Fruit fly (Drosophila melanogaster) whole organism, embryonic: ENCODE results near the gene Helz.
A peak's percentile ranks its signal among the peaks of the same experiment; 100 is the strongest.

ENCODE experiments used
- Abd-B ChIP-seq: fragments of 200-800 bp; sonication (Bioruptor generic); optimal IDR thresholded peaks from 2 replicates; lab custom pipeline; 2018; ENCODE audit warnings: missing biosample characterization, mild to moderate bottlenecking, missing genetic modification characterization, moderate library complexity
- Aef1 ChIP-seq: fragments of 200-800 bp; sonication (Bioruptor generic); IDR thresholded peaks from 3 replicates; pipeline ENCODE4 v1.3.6; 2022; ENCODE audit warnings: missing biosample characterization, missing genetic modification characterization
- Antp ChIP-seq: fragments of 200-800 bp; sonication (Bioruptor generic); optimal IDR thresholded peaks from 3 replicates; lab custom pipeline; 2016; ENCODE audit warnings: missing biosample characterization, missing genetic modification characterization
- CG12659 ChIP-seq: fragments of 200-800 bp; sonication (Bioruptor generic); optimal IDR thresholded peaks from 3 replicates; lab custom pipeline; 2017; ENCODE audit warnings: mild to moderate bottlenecking, missing biosample characterization, missing genetic modification reagents, missing genetic modification characterization
- CG15479 ChIP-seq: fragments of 200-800 bp; sonication (Bioruptor generic); optimal IDR thresholded peaks from 3 replicates; lab custom pipeline; 2019; ENCODE audit warnings: missing biosample characterization, mild to moderate bottlenecking, missing genetic modification characterization, moderate library complexity
- CG30020 ChIP-seq: fragments of 200-800 bp; optimal IDR thresholded peaks from 2 replicates; lab custom pipeline; 2019; ENCODE audit warnings: missing biosample characterization, mild to moderate bottlenecking, missing genetic modification characterization, moderate library complexity
- CG3163 ChIP-seq: fragments of 200-800 bp; sonication (Bioruptor generic); optimal IDR thresholded peaks from 3 replicates; lab custom pipeline; 2016; ENCODE audit warnings: missing biosample characterization, missing genetic modification characterization
- CG3407 ChIP-seq: fragments of 200-800 bp; sonication (Bioruptor generic); optimal IDR thresholded peaks from 2 replicates; lab custom pipeline; 2018; ENCODE audit warnings: missing biosample characterization, mild to moderate bottlenecking, missing genetic modification characterization
- CG3995 ChIP-seq: fragments of 200-800 bp; sonication (Bioruptor generic); optimal IDR thresholded peaks from 3 replicates; lab custom pipeline; 2016; ENCODE audit warnings: missing biosample characterization, missing genetic modification characterization
- CG4730 ChIP-seq: fragments of 200-800 bp; sonication (Bioruptor generic); IDR thresholded peaks from 2 replicates; pipeline ENCODE4 v1.3.6; 2022; ENCODE audit warnings: missing biosample characterization, missing genetic modification characterization
- CG4854 ChIP-seq: fragments of 200-800 bp; sonication (Bioruptor generic); optimal IDR thresholded peaks from 2 replicates; lab custom pipeline; 2016; ENCODE audit warnings: missing biosample characterization, missing genetic modification characterization, inconsistent platforms
- CG5180 ChIP-seq: fragments of 200-800 bp; sonication (Bioruptor generic); optimal IDR thresholded peaks from 3 replicates; lab custom pipeline; 2017; ENCODE audit warnings: missing biosample characterization, missing genetic modification characterization, mild to moderate bottlenecking, moderate library complexity, missing genetic modification reagents
- CG6654 ChIP-seq: fragments of 200-800 bp; sonication (Bioruptor generic); optimal IDR thresholded peaks from 2 replicates; lab custom pipeline; 2017; ENCODE audit warnings: missing biosample characterization, mild to moderate bottlenecking, missing genetic modification characterization
- CG6765 ChIP-seq: fragments of 200-800 bp; sonication (Bioruptor generic); optimal IDR thresholded peaks from 3 replicates; lab custom pipeline; 2017; ENCODE audit warnings: missing biosample characterization, mild to moderate bottlenecking, missing genetic modification characterization
- CG8290 ChIP-seq, 3 experiments: fragments of 200-800 bp; sonication (Bioruptor generic); optimal IDR thresholded peaks; 2 replicates each; lab custom pipeline; 2016 to 2019; ENCODE audit warnings: missing biosample characterization in 3 of 3, missing genetic modification characterization in 3 of 3, mild to moderate bottlenecking in 2 of 3, moderate library complexity in 1 of 3
- D19A ChIP-seq: fragments of 200-800 bp; optimal IDR thresholded peaks from 3 replicates; lab custom pipeline; 2019; ENCODE audit warnings: missing biosample characterization, mild to moderate bottlenecking, missing genetic modification characterization, moderate library complexity
- D19B ChIP-seq: fragments of 200-800 bp; sonication (Bioruptor generic); optimal IDR thresholded peaks from 2 replicates; lab custom pipeline; 2017; ENCODE audit warnings: missing biosample characterization, mild to moderate bottlenecking, missing genetic modification characterization
- Dad ChIP-seq: fragments of 200-800 bp; sonication (Bioruptor generic); optimal IDR thresholded peaks from 3 replicates; lab custom pipeline; 2016; ENCODE audit warnings: missing biosample characterization, missing genetic modification characterization
- Deaf1 ChIP-seq: fragments of 200-800 bp; optimal IDR thresholded peaks from 3 replicates; lab custom pipeline; 2019; ENCODE audit warnings: missing biosample characterization, mild to moderate bottlenecking, missing genetic modification characterization, moderate library complexity
- Dp ChIP-seq: fragments of 200-800 bp; sonication (Bioruptor generic); optimal IDR thresholded peaks from 2 replicates; lab custom pipeline; 2018; ENCODE audit warnings: missing biosample characterization, mild to moderate bottlenecking, missing genetic modification characterization, moderate library complexity
- Ets97D ChIP-seq: fragments of 200-800 bp; sonication (Bioruptor generic); optimal IDR thresholded peaks from 3 replicates; lab custom pipeline; 2016; ENCODE audit warnings: missing biosample characterization, missing genetic modification characterization
- Hand ChIP-seq: fragments of 200-800 bp; sonication (Bioruptor generic); optimal IDR thresholded peaks from 2 replicates; lab custom pipeline; 2017; ENCODE audit warnings: mild to moderate bottlenecking, missing biosample characterization, missing genetic modification reagents, missing genetic modification characterization
- NK7.1 ChIP-seq: fragments of 200-800 bp; sonication (Bioruptor generic); optimal IDR thresholded peaks from 3 replicates; lab custom pipeline; 2016; ENCODE audit warnings: missing biosample characterization, missing genetic modification characterization
- NfI ChIP-seq: fragments of 200-800 bp; sonication (Bioruptor generic); optimal IDR thresholded peaks from 3 replicates; lab custom pipeline; 2018; ENCODE audit warnings: missing biosample characterization, mild to moderate bottlenecking, missing genetic modification characterization, moderate library complexity
- Scr ChIP-seq: fragments of 200-800 bp; sonication (Bioruptor generic); IDR thresholded peaks from 2 replicates; pipeline ENCODE4 v1.3.6; 2022; ENCODE audit warnings: missing biosample characterization, missing genetic modification characterization; ENCODE audit not compliant: partially characterized antibody
- Sox100B ChIP-seq: fragments of 200-800 bp; sonication (Bioruptor generic); optimal IDR thresholded peaks from 3 replicates; lab custom pipeline; 2018; ENCODE audit warnings: missing biosample characterization, mild to moderate bottlenecking, missing genetic modification characterization
- Spps ChIP-seq: fragments of 200-800 bp; sonication (Bioruptor generic); optimal IDR thresholded peaks from 2 replicates; lab custom pipeline; 2018; ENCODE audit warnings: missing biosample characterization, mild to moderate bottlenecking, missing genetic modification characterization
- Usf ChIP-seq: fragments of 200-800 bp; sonication (Bioruptor generic); optimal IDR thresholded peaks from 2 replicates; lab custom pipeline; 2017; ENCODE audit warnings: missing genotype, missing biosample characterization, missing genetic modification characterization
- Xrp1 ChIP-seq: fragments of 200-800 bp; sonication (Bioruptor generic); IDR thresholded peaks from 2 replicates; pipeline ENCODE4 v1.3.6; 2022; ENCODE audit warnings: missing biosample characterization, missing genetic modification characterization
- ash1 ChIP-seq: fragments of 200-800 bp; sonication (Bioruptor generic); optimal IDR thresholded peaks from 2 replicates; lab custom pipeline; 2018; ENCODE audit warnings: missing biosample characterization, mild to moderate bottlenecking, missing genetic modification characterization
- bcd ChIP-seq: fragments of 200-800 bp; sonication (Bioruptor generic); optimal IDR thresholded peaks from 2 replicates; lab custom pipeline; 2017; ENCODE audit warnings: missing biosample characterization, mild to moderate bottlenecking, missing genetic modification characterization
- ewg ChIP-seq: fragments of 200-800 bp; sonication (Bioruptor generic); optimal IDR thresholded peaks from 3 replicates; lab custom pipeline; 2017; ENCODE audit warnings: mild to moderate bottlenecking, missing biosample characterization, missing genetic modification reagents, missing genetic modification characterization
- exex ChIP-seq: fragments of 200-800 bp; sonication (Bioruptor generic); optimal IDR thresholded peaks from 4 replicates; lab custom pipeline; 2018; ENCODE audit warnings: missing biosample characterization, mild to moderate bottlenecking, missing genetic modification characterization, moderate library complexity
- fru ChIP-seq: fragments of >200 bp; optimal IDR thresholded peaks from 2 replicates; lab custom pipeline; 2017
- gfzf ChIP-seq: fragments of 200-800 bp; sonication (Bioruptor generic); optimal IDR thresholded peaks from 2 replicates; lab custom pipeline; 2016; ENCODE audit warnings: missing biosample characterization, mild to moderate bottlenecking, missing genetic modification characterization, moderate library complexity
- gsb-n ChIP-seq: fragments of 200-800 bp; sonication (Bioruptor generic); optimal IDR thresholded peaks from 3 replicates; lab custom pipeline; 2018; ENCODE audit warnings: missing biosample characterization, mild to moderate bottlenecking, missing genetic modification characterization
- gt ChIP-seq: fragments of 200-800 bp; sonication (Bioruptor generic); IDR thresholded peaks from 2 replicates; pipeline ENCODE4 v1.3.6; 2022; ENCODE audit warnings: missing biosample characterization, missing genetic modification characterization
- klu ChIP-seq: fragments of 200-800 bp; sonication (Bioruptor generic); IDR thresholded peaks from 2 replicates; pipeline ENCODE4 v1.3.6; 2022; ENCODE audit warnings: missing biosample characterization, missing genetic modification characterization
- kni ChIP-seq: fragments of 200-800 bp; sonication (Bioruptor generic); optimal IDR thresholded peaks from 3 replicates; lab custom pipeline; 2017; ENCODE audit warnings: mild to moderate bottlenecking, missing biosample characterization, missing genetic modification reagents, missing genetic modification characterization
- luna ChIP-seq: fragments of 200-800 bp; sonication (Bioruptor generic); optimal IDR thresholded peaks from 2 replicates; lab custom pipeline; 2016; ENCODE audit warnings: missing biosample characterization, missing genetic modification characterization
- mam ChIP-seq: fragments of 200-800 bp; sonication (Bioruptor generic); optimal IDR thresholded peaks from 3 replicates; lab custom pipeline; 2016; ENCODE audit warnings: missing biosample characterization, missing genetic modification characterization
- onecut ChIP-seq: fragments of 200-800 bp; sonication (Bioruptor generic); IDR thresholded peaks from 2 replicates; pipeline ENCODE4 v1.3.6; 2022; ENCODE audit warnings: missing biosample characterization, missing genetic modification characterization
- pita ChIP-seq: fragments of 200-800 bp; sonication (Bioruptor generic); optimal IDR thresholded peaks from 2 replicates; lab custom pipeline; 2017; ENCODE audit warnings: missing biosample characterization, mild to moderate bottlenecking, missing genetic modification characterization
- ranshi ChIP-seq: fragments of 200-800 bp; sonication (Bioruptor generic); IDR thresholded peaks from 2 replicates; pipeline ENCODE4 v1.3.6; 2022; ENCODE audit warnings: missing biosample characterization, missing genetic modification characterization
- repo ChIP-seq: fragments of 200-800 bp; sonication (Bioruptor generic); optimal IDR thresholded peaks from 2 replicates; lab custom pipeline; 2016; ENCODE audit warnings: missing biosample characterization, missing genetic modification characterization
- schlank ChIP-seq: fragments of 200-800 bp; sonication (Bioruptor generic); optimal IDR thresholded peaks from 2 replicates; lab custom pipeline; 2018; ENCODE audit warnings: missing biosample characterization, mild to moderate bottlenecking, missing genetic modification characterization
- tio ChIP-seq: fragments of 200-800 bp; sonication (Bioruptor generic); optimal IDR thresholded peaks from 2 replicates; lab custom pipeline; 2017; ENCODE audit warnings: missing biosample characterization, missing genetic modification characterization, inconsistent platforms
- toy ChIP-seq: fragments of 200-800 bp; sonication (Bioruptor generic); IDR thresholded peaks from 2 replicates; pipeline ENCODE4 v1.3.6; 2022; ENCODE audit warnings: missing biosample characterization, missing genetic modification characterization
- trh ChIP-seq: fragments of 200-800 bp; sonication (Bioruptor generic); optimal IDR thresholded peaks from 2 replicates; lab custom pipeline; 2016; ENCODE audit warnings: missing biosample characterization, missing genetic modification characterization
- unc-4 ChIP-seq: fragments of 200-800 bp; sonication (Bioruptor generic); IDR thresholded peaks from 2 replicates; pipeline ENCODE4 v1.3.6; 2022; ENCODE audit warnings: missing biosample characterization, missing genetic modification characterization; ENCODE audit not compliant: partially characterized antibody
- vnd ChIP-seq: fragments of 200-800 bp; sonication (Bioruptor generic); IDR thresholded peaks from 3 replicates; pipeline ENCODE4 v1.3.6; 2022; ENCODE audit warnings: missing biosample characterization, missing genetic modification characterization; ENCODE audit not compliant: partially characterized antibody
- zen2 ChIP-seq: fragments of 200-800 bp; sonication (Bioruptor generic); IDR thresholded peaks from 3 replicates; pipeline ENCODE4 v1.3.6; 2022; ENCODE audit warnings: missing biosample characterization, missing genetic modification characterization; ENCODE audit not compliant: partially characterized antibody

Helz gene

dm6 chr3L:14847415-14847814, 57.7 kb downstream of the Helz start (continued):
- TF ChIP-seq CG5180 (GFP tag; lab: Kevin White, UChicago) = no peak
- TF ChIP-seq pita (GFP tag; lab: Kevin White, UChicago) = no peak
- no peak for TF ChIP-seq zen2 (GFP tag; lab: Robert Waterston, UW)
- peak; percentile 36 for TF ChIP-seq CG12659 (GFP tag; lab: Kevin White, UChicago)
- TF ChIP-seq fru (lab: Kevin White, UChicago) = no peak
- peak; percentile 29 for TF ChIP-seq Hand (GFP tag; lab: Kevin White, UChicago)
- no peak for TF ChIP-seq repo
- TF ChIP-seq tio (GFP tag; lab: Kevin White, UChicago) = no peak
- TF ChIP-seq ewg (GFP tag; lab: Kevin White, UChicago) = no peak
- no peak for TF ChIP-seq ash1 (GFP tag; lab: Kevin White, UChicago)
- no peak for TF ChIP-seq Dad (GFP tag; lab: Kevin White, UChicago)
- no peak for TF ChIP-seq CG3163
- peak; percentile 24 for TF ChIP-seq Deaf1 (tag; lab: Kevin White, UChicago)
- no peak for TF ChIP-seq toy (GFP tag; lab: Robert Waterston, UW)
- no peak for TF ChIP-seq unc-4 (GFP tag; lab: Robert Waterston, UW)
- TF ChIP-seq CG8290 (GFP tag; optimal IDR thresholded peaks at IDR 0.05; lab: Kevin White, UChicago) = no peak
- TF ChIP-seq CG8290 (tag; optimal IDR thresholded peaks at IDR 0.05; lab: Kevin White, UChicago) = no peak
- no peak for TF ChIP-seq schlank (tag; lab: Kevin White, UChicago)
- no peak for TF ChIP-seq exex
- TF ChIP-seq luna (GFP tag; lab: Kevin White, UChicago) = no peak
- no peak for TF ChIP-seq Aef1
- TF ChIP-seq Scr = no peak
- no peak for TF ChIP-seq NfI (GFP tag; lab: Kevin White, UChicago)
- TF ChIP-seq klu (GFP tag; lab: Robert Waterston, UW) = no peak
- no peak for TF ChIP-seq mam (GFP tag; lab: Kevin White, UChicago)
- no peak for TF ChIP-seq CG3407
- no peak for TF ChIP-seq Dp (GFP tag; lab: Kevin White, UChicago)
- TF ChIP-seq trh = no peak
- no peak for TF ChIP-seq kni (GFP tag; lab: Kevin White, UChicago)
- no peak for TF ChIP-seq gsb-n (tag; lab: Kevin White, UChicago)
- TF ChIP-seq Abd-B (GFP tag; lab: Kevin White, UChicago) = no peak
- no peak for TF ChIP-seq CG6654 (GFP tag; lab: Kevin White, UChicago)
- TF ChIP-seq CG4730 = no peak
- no peak for TF ChIP-seq D19A (tag; lab: Kevin White, UChicago)
- no peak for TF ChIP-seq onecut
- no peak for TF ChIP-seq CG15479
- TF ChIP-seq Spps = no peak
- no peak for TF ChIP-seq CG3995 (GFP tag; lab: Kevin White, UChicago)
- no peak for TF ChIP-seq CG4854 (GFP tag; lab: Kevin White, UChicago)
- no peak for TF ChIP-seq CG30020 (tag; lab: Kevin White, UChicago)
- TF ChIP-seq vnd (GFP tag; lab: Robert Waterston, UW) = no peak
- TF ChIP-seq Xrp1 = no peak
- TF ChIP-seq Ets97D = no peak
- TF ChIP-seq Sox100B = peak; percentile 39
- TF ChIP-seq Antp (GFP tag; lab: Kevin White, UChicago) = no peak
- no peak for TF ChIP-seq NK7.1 (GFP tag; lab: Kevin White, UChicago)
- TF ChIP-seq Usf (GFP tag; lab: Kevin White, UChicago) = no peak
- no peak for TF ChIP-seq CG6765 (GFP tag; lab: Kevin White, UChicago)
- TF ChIP-seq D19B (GFP tag; lab: Kevin White, UChicago) = no peak
- peak; percentile 4 for TF ChIP-seq bcd (GFP tag; lab: Kevin White, UChicago)
- TF ChIP-seq gfzf = no peak
- no peak for TF ChIP-seq gt (GFP tag; lab: Robert Waterston, UW)
- TF ChIP-seq ranshi (GFP tag; lab: Robert Waterston, UW) = no peak
